Worm (Caenorhabditis elegans) whole organism, L1 larva: ENCODE data around the gene puf-8.
A peak's percentile ranks its signal among the peaks of the same experiment; 100 is the strongest.

Experiments
- C16A3.4 ChIP-seq: fragments of 150-350 bp; optimal IDR thresholded peaks from 2 replicates; lab custom pipeline; 2014; ENCODE audit warnings: missing biosample characterization, missing genetic modification characterization
- C34B4.2 ChIP-seq: sonication (generic microtip); optimal IDR thresholded peaks from 2 replicates; lab custom pipeline; 2017; ENCODE audit warnings: mild to moderate bottlenecking, missing genetic modification characterization, missing compliant biosample characterization
- Y116A8C.19 ChIP-seq: sonication (generic microtip); optimal IDR thresholded peaks from 2 replicates; lab custom pipeline; 2016; ENCODE audit warnings: missing compliant biosample characterization, missing genetic modification characterization, borderline replicate concordance
- alr-1 ChIP-seq: fragments of 200-800 bp; sonication (Bioruptor generic); optimal IDR thresholded peaks from 2 replicates; lab custom pipeline; 2018; ENCODE audit warnings: borderline replicate concordance, mild to moderate bottlenecking, missing genetic modification characterization, missing compliant biosample characterization
- ama-1 ChIP-seq: fragments of 150-350 bp; optimal IDR thresholded peaks from 2 replicates; lab custom pipeline; 2014
- ceh-63 ChIP-seq: fragments of 200-800 bp; sonication (Bioruptor generic); optimal IDR thresholded peaks from 2 replicates; lab custom pipeline; 2018; ENCODE audit warnings: mild to moderate bottlenecking, missing genetic modification characterization, missing compliant biosample characterization
- ceh-8 ChIP-seq: fragments of 200-800 bp; sonication (Bioruptor generic); optimal IDR thresholded peaks from 2 replicates; lab custom pipeline; 2018; ENCODE audit warnings: mild to moderate bottlenecking, missing genetic modification characterization, moderate library complexity, missing compliant biosample characterization
- ceh-82 ChIP-seq, 3 experiments: fragments of 150-350 bp in 1 of 3; sonication (generic microtip) in 2 of 3; optimal IDR thresholded peaks; 2 replicates each; lab custom pipeline; 2014 to 2017; ENCODE audit warnings: missing biosample characterization in 3 of 3, missing genetic modification characterization in 3 of 3
- ceh-88 ChIP-seq: fragments of 200-800 bp; sonication (Bioruptor generic); IDR thresholded peaks from 2 replicates; pipeline ENCODE4 v1.3.6; 2022; ENCODE audit warnings: missing genetic modification characterization, missing compliant biosample characterization
- ceh-90 ChIP-seq: sonication (generic microtip); optimal IDR thresholded peaks from 2 replicates; lab custom pipeline; 2016; ENCODE audit warnings: missing genetic modification characterization, missing compliant biosample characterization
- dpl-1 ChIP-seq, 3 experiments: fragments of 150-350 bp in 2 of 3; sonication (generic microtip) in 1 of 3; optimal IDR thresholded peaks; 2 replicates each; lab custom pipeline; 2014 to 2017; ENCODE audit warnings: missing biosample characterization in 3 of 3, missing genetic modification characterization in 3 of 3, missing genetic modification reagents in 3 of 3
- dsc-1 ChIP-seq: sonication (generic microtip); optimal IDR thresholded peaks from 2 replicates; lab custom pipeline; 2016; ENCODE audit warnings: mild to moderate bottlenecking, missing genetic modification characterization, missing compliant biosample characterization
- efl-1 ChIP-seq, 4 experiments: fragments of 150-350 bp; optimal IDR thresholded peaks in 3 of 4; peaks in 1 of 4; 1 replicate in 1 of 4; 2 replicates in 3 of 4; lab custom pipeline; 2014; ENCODE audit warnings: missing biosample characterization in 2 of 4, missing genetic modification characterization in 2 of 4, missing genetic modification reagents in 2 of 4
- elt-3 ChIP-seq, 6 experiments: fragments of 150-350 bp in 1 of 6; sonication (generic microtip); optimal IDR thresholded peaks; 2 replicates each; lab custom pipeline; 2017 to 2018; ENCODE audit warnings: missing biosample characterization in 6 of 6, missing genetic modification characterization in 6 of 6, inconsistent platforms in 1 of 6
- fkh-10 ChIP-seq: sonication (generic microtip); optimal IDR thresholded peaks from 2 replicates; lab custom pipeline; 2017; ENCODE audit warnings: missing biosample characterization, missing genetic modification reagents, missing genetic modification characterization
- hlh-4 ChIP-seq: sonication (generic microtip); optimal IDR thresholded peaks from 2 replicates; lab custom pipeline; 2016; ENCODE audit warnings: mild to moderate bottlenecking, missing genetic modification characterization, missing compliant biosample characterization
- irx-1 ChIP-seq: sonication (generic microtip); optimal IDR thresholded peaks from 2 replicates; lab custom pipeline; 2016; ENCODE audit warnings: missing genetic modification characterization, missing compliant biosample characterization
- isw-1 ChIP-seq: fragments of 200-800 bp; sonication (Bioruptor generic); IDR thresholded peaks from 2 replicates; pipeline ENCODE4 v1.3.6; 2022; ENCODE audit warnings: missing genetic modification characterization, missing compliant biosample characterization
- lin-35 ChIP-seq, 2 experiments: fragments of 150-350 bp; optimal IDR thresholded peaks; 2 replicates each; lab custom pipeline; 2014; ENCODE audit warnings: missing biosample characterization in 2 of 2, missing genetic modification characterization in 2 of 2, missing genetic modification reagents in 2 of 2
- lin-39 ChIP-seq: fragments of 150-350 bp; optimal IDR thresholded peaks from 2 replicates; lab custom pipeline; 2014; ENCODE audit warnings: missing biosample characterization, missing genetic modification reagents, missing genetic modification characterization
- lir-3 ChIP-seq: sonication (generic microtip); optimal IDR thresholded peaks from 2 replicates; lab custom pipeline; 2016; ENCODE audit warnings: mild to moderate bottlenecking, missing genetic modification characterization, moderate library complexity, missing compliant biosample characterization; ENCODE audit not compliant: poor library complexity
- lsy-2 ChIP-seq, 2 experiments: fragments of 150-350 bp; optimal IDR thresholded peaks; 2 replicates each; lab custom pipeline; 2014; ENCODE audit warnings: missing biosample characterization in 2 of 2, missing genetic modification characterization in 2 of 2
- mab-9 ChIP-seq: fragments of 200-800 bp; sonication (Bioruptor generic); IDR thresholded peaks from 2 replicates; pipeline ENCODE4 v1.3.6; 2022; ENCODE audit warnings: missing genetic modification reagents, missing genetic modification characterization, missing compliant biosample characterization
- mdl-1 ChIP-seq, 2 experiments: fragments of 150-350 bp; optimal IDR thresholded peaks; 2 replicates each; lab custom pipeline; 2014 to 2017; ENCODE audit warnings: missing biosample characterization in 2 of 2, missing genetic modification characterization in 2 of 2, inconsistent platforms in 1 of 2
- mef-2 ChIP-seq: fragments of 150-350 bp; optimal IDR thresholded peaks from 2 replicates; lab custom pipeline; 2014; ENCODE audit warnings: missing biosample characterization, missing genetic modification characterization
- mep-1 ChIP-seq: fragments of 150-350 bp; optimal IDR thresholded peaks from 2 replicates; lab custom pipeline; 2014; ENCODE audit warnings: missing biosample characterization, missing genetic modification characterization
- nhr-11 ChIP-seq: fragments of 150-350 bp; optimal IDR thresholded peaks from 2 replicates; lab custom pipeline; 2014; ENCODE audit warnings: missing biosample characterization, missing genetic modification characterization
- nhr-19 ChIP-seq: fragments of 200-800 bp; sonication (Bioruptor generic); conservative IDR thresholded peaks from 2 replicates; pipeline ENCODE4 v1.3.6; 2022; ENCODE audit warnings: missing genetic modification characterization, missing compliant biosample characterization
- nhr-20 ChIP-seq: sonication (generic microtip); optimal IDR thresholded peaks from 2 replicates; lab custom pipeline; 2016; ENCODE audit warnings: mild to moderate bottlenecking, missing genetic modification characterization, missing compliant biosample characterization
- nhr-28 ChIP-seq: fragments of 150-350 bp; optimal IDR thresholded peaks from 2 replicates; lab custom pipeline; 2014; ENCODE audit warnings: missing biosample characterization, missing genetic modification characterization
- nhr-71 ChIP-seq: sonication (generic microtip); optimal IDR thresholded peaks from 2 replicates; lab custom pipeline; 2016; ENCODE audit warnings: mild to moderate bottlenecking, missing genetic modification characterization, moderate library complexity, missing compliant biosample characterization
- nhr-76 ChIP-seq: sonication (generic microtip); optimal IDR thresholded peaks from 2 replicates; lab custom pipeline; 2017; ENCODE audit warnings: missing biosample characterization, missing genetic modification characterization
- nhr-84 ChIP-seq: sonication (generic microtip); optimal IDR thresholded peaks from 2 replicates; lab custom pipeline; 2017; ENCODE audit warnings: missing biosample characterization, missing genetic modification characterization
- nhr-85 ChIP-seq: sonication (generic microtip); peaks from one replicate; lab custom pipeline; 2016; ENCODE audit warnings: missing genetic modification characterization, inconsistent platforms, missing compliant biosample characterization
- pax-3 ChIP-seq: fragments of 200-800 bp; sonication (Bioruptor generic); optimal IDR thresholded peaks from 2 replicates; lab custom pipeline; 2018; ENCODE audit warnings: mild to moderate bottlenecking, missing genetic modification characterization, moderate library complexity, missing compliant biosample characterization
- pqm-1 ChIP-seq: sonication (generic microtip); optimal IDR thresholded peaks from 3 replicates; lab custom pipeline; 2017; ENCODE audit warnings: missing biosample characterization, missing genetic modification characterization
- rnt-1 ChIP-seq: sonication (generic microtip); optimal IDR thresholded peaks from 2 replicates; lab custom pipeline; 2016; ENCODE audit warnings: mild to moderate bottlenecking, missing genetic modification characterization, moderate library complexity, missing compliant biosample characterization
- sox-4 ChIP-seq: sonication (generic microtip); optimal IDR thresholded peaks from 2 replicates; lab custom pipeline; 2016; ENCODE audit warnings: missing genetic modification characterization, missing compliant biosample characterization
- sup-37 ChIP-seq: fragments of 200-800 bp; sonication (Bioruptor generic); optimal IDR thresholded peaks from 2 replicates; lab custom pipeline; 2018; ENCODE audit warnings: mild to moderate bottlenecking, missing genetic modification characterization, missing compliant biosample characterization
- swsn-7 ChIP-seq: sonication (generic microtip); optimal IDR thresholded peaks from 2 replicates; lab custom pipeline; 2016; ENCODE audit warnings: missing genetic modification characterization, missing compliant biosample characterization
- tbx-2 ChIP-seq: sonication (generic microtip); optimal IDR thresholded peaks from 2 replicates; lab custom pipeline; 2016; ENCODE audit warnings: missing genetic modification characterization, missing compliant biosample characterization
- unc-130 ChIP-seq: fragments of 150-350 bp; optimal IDR thresholded peaks from 2 replicates; lab custom pipeline; 2017; ENCODE audit warnings: missing biosample characterization, missing genetic modification characterization, inconsistent platforms
- unc-62 ChIP-seq: fragments of 150-350 bp; optimal IDR thresholded peaks from 2 replicates; lab custom pipeline; 2014; ENCODE audit warnings: missing biosample characterization, missing genetic modification reagents, missing genetic modification characterization
- unc-86 ChIP-seq: sonication (generic microtip); optimal IDR thresholded peaks from 2 replicates; lab custom pipeline; 2016; ENCODE audit warnings: missing genetic modification characterization, missing compliant biosample characterization
- unc-98 ChIP-seq: fragments of 200-800 bp; sonication (Bioruptor generic); IDR thresholded peaks from 2 replicates; pipeline ENCODE4 v1.3.6; 2022; ENCODE audit warnings: missing genetic modification characterization, missing compliant biosample characterization
- vab-15 ChIP-seq: sonication (generic microtip); optimal IDR thresholded peaks from 2 replicates; lab custom pipeline; 2017; ENCODE audit warnings: missing genotype, mild to moderate bottlenecking, missing genetic modification characterization, missing compliant biosample characterization
- xbp-1 ChIP-seq: sonication (generic microtip); optimal IDR thresholded peaks from 2 replicates; lab custom pipeline; 2016; ENCODE audit warnings: missing genetic modification characterization, missing compliant biosample characterization
- zip-4 ChIP-seq: fragments of 200-800 bp; sonication (Bioruptor generic); optimal IDR thresholded peaks from 2 replicates; lab custom pipeline; 2018; ENCODE audit warnings: mild to moderate bottlenecking, missing genetic modification characterization, moderate library complexity, missing compliant biosample characterization
- ztf-4 ChIP-seq: fragments of 150-350 bp; optimal IDR thresholded peaks from 2 replicates; lab custom pipeline; 2014; ENCODE audit warnings: missing biosample characterization, missing genetic modification characterization

Gene puf-8

DNA sequence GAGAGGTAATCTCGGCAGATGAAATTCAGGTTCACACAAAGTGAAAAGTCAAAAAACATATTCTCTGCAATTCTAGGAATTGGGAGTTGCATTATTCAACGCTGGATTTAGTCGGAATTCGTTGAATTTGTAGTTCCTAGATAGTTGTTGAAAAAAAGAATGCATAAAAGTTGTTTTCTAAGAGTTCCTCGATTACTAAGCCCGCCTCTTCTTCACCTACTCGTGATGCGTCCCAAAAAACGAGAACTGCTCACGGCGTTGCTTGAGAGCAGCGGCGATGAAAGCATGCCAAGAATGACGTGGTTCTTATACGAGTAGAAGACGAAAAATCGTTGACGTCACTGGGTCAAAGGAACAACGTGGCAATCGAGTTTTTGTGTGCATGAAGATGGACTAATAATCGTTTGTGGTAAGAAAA, 27.0 kb upstream of the puf-8 start (continued):
- no peak for TF ChIP-seq ceh-8 (GFP tag; lab: Kevin White, UChicago)
- TF ChIP-seq ztf-4 (tag; lab: Kevin White, UChicago): peak; percentile 57
- TF ChIP-seq unc-62: no peak
- TF ChIP-seq tbx-2: no peak
- no peak for TF ChIP-seq zip-4
- TF ChIP-seq unc-86 (tag; lab: Kevin White, UChicago): peak; percentile 48
- no peak for TF ChIP-seq C34B4.2 (tag; lab: Kevin White, UChicago)
- no peak for TF ChIP-seq ceh-82 (tag; optimal IDR thresholded peaks at IDR 0.05; lab: Kevin White, UChicago)
- no peak for TF ChIP-seq alr-1 (tag; lab: Kevin White, UChicago)
- TF ChIP-seq Y116A8C.19 (tag; lab: Kevin White, UChicago): no peak
- no peak for TF ChIP-seq C16A3.4
- TF ChIP-seq sox-4: peak; percentile 26
- no peak for TF ChIP-seq dpl-1 (GFP tag; optimal IDR thresholded peaks at IDR 0.05; lab: Kevin White, UChicago)
- peak; percentile 16 for TF ChIP-seq pax-3 (tag; lab: Kevin White, UChicago)
- TF ChIP-seq nhr-84 (tag; lab: Kevin White, UChicago): no peak
- no peak for TF ChIP-seq ceh-90 (tag; lab: Kevin White, UChicago)
- no peak for TF ChIP-seq ama-1 (lab: Kevin White, UChicago)
- no peak for TF ChIP-seq mdl-1 (tag; optimal IDR thresholded peaks at IDR 0.05; lab: Kevin White, UChicago)
- peak; percentile 56 for TF ChIP-seq hlh-4 (tag; lab: Kevin White, UChicago)
- TF ChIP-seq fkh-10 (GFP tag; lab: Kevin White, UChicago): peak; percentile 4
- TF ChIP-seq ceh-63 (GFP tag; lab: Kevin White, UChicago): no peak
- TF ChIP-seq unc-98 (GFP tag; lab: Robert Waterston, UW): no peak
- TF ChIP-seq isw-1 (GFP tag; lab: Robert Waterston, UW): no peak
- TF ChIP-seq nhr-71: peak; percentile 75
- peak; percentile 6 for TF ChIP-seq swsn-7
- TF ChIP-seq unc-130: no peak
- TF ChIP-seq dsc-1 (tag; lab: Kevin White, UChicago): peak; percentile 47
- no peak for TF ChIP-seq vab-15 (tag; lab: Kevin White, UChicago)
- TF ChIP-seq mab-9 (GFP tag; lab: Robert Waterston, UW): no peak
- TF ChIP-seq pqm-1 (tag; lab: Kevin White, UChicago): no peak
- TF ChIP-seq lin-39 (tag; lab: Kevin White, UChicago): no peak
- no peak for TF ChIP-seq nhr-28 (tag; lab: Kevin White, UChicago)
- peak; percentile 31; the same call in 1 of the 2 replicates for TF ChIP-seq ceh-88
- peak; percentile 22 for TF ChIP-seq mep-1 (tag; lab: Kevin White, UChicago)
- TF ChIP-seq, all 84 proteins: peak for 16

DNA sequence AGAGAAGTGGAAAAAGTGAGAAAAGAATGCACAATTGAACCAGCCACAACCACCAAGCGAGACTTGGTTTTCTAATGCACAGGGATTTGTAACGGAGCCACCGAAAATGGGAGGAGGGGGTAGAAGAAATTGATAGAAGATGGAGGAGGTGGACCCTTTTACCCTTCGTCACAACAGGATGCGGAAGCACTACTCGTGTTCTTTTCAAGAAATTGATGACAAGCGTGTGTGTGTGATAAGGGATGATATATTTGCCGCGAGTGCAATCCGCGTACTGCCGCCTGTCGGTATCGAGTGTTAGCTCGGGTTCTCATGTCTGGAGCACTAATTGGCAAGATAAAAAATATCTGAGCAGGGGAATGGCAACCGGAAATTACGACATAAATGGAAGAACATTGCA, 25.9 kb upstream of the puf-8 start, which contains the start of gene F21D12.3:
Gene F21D12.3, minus strand, starts transcription at position 101 of the 400 bp plus-strand sequence.
- peak; percentile 16 for TF ChIP-seq rnt-1
- no peak for TF ChIP-seq swsn-7
- TF ChIP-seq efl-1 (optimal IDR thresholded peaks at IDR 0.05; lab: Kevin White, UChicago): no peak
- TF ChIP-seq efl-1 (GFP tag; optimal IDR thresholded peaks at IDR 0.05 in 1 of 2; lab: Kevin White, UChicago): peak in 1 of 2 experiments; percentile 31
- TF ChIP-seq, all 84 proteins: peak for 2

DNA sequence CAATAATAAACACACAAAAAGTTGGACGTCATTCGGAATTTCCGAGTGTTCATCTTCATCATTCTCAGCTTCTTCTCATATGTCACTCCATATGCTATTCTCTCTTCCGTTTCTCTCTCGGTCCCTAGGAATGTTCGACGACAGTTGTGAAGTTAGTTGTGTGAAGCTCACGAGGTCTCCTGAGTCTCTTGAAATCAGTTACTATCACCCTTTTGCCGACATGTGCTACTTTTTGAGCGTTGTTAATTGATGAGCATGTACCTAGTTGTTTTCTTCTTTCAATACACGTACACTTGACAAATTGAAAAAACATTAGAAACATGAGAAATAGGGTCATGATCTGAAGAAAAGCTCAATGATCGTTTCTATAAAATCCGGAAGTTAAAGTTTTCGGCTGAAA, 25.3 kb upstream of the puf-8 start:
- TF ChIP-seq nhr-20 (tag; lab: Kevin White, UChicago) (peak; percentile 65), nhr-71 (peak; percentile 93), elt-3 (tag; optimal IDR thresholded peaks at IDR 0.05; lab: Kevin White, UChicago) (no peak), mep-1 (tag; lab: Kevin White, UChicago) (peak; percentile 28), rnt-1 (peak; percentile 90), nhr-85 (peak; percentile 14), xbp-1 (tag; lab: Kevin White, UChicago) (peak; percentile 33), lir-3 (tag; lab: Kevin White, UChicago) (peak; percentile 58), lin-35 (GFP tag; optimal IDR thresholded peaks at IDR 0.05; lab: Kevin White, UChicago) (peak in 1 of 2 experiments; percentile 2), lsy-2 (tag; optimal IDR thresholded peaks at IDR 0.05; lab: Kevin White, UChicago) (peak; percentile 47 to 71), C16A3.4 (peak; percentile 36), sup-37 (GFP tag; lab: Kevin White, UChicago) (peak; percentile 29), nhr-76 (tag; lab: Kevin White, UChicago) (no peak), ztf-4 (tag; lab: Kevin White, UChicago) (peak; percentile 68), mdl-1 (tag; optimal IDR thresholded peaks at IDR 0.05; lab: Kevin White, UChicago) (peak in 1 of 2 experiments; percentile 58), vab-15 (tag; lab: Kevin White, UChicago) (peak; percentile 79), nhr-28 (tag; lab: Kevin White, UChicago) (no peak), irx-1 (tag; lab: Kevin White, UChicago) (peak; percentile 50), efl-1 (optimal IDR thresholded peaks at IDR 0.05; lab: Kevin White, UChicago) (peak; percentile 16 to 41), efl-1 (GFP tag; optimal IDR thresholded peaks at IDR 0.05 in 1 of 2; lab: Kevin White, UChicago) (peak; percentile 0 to 2), mef-2 (peak; percentile 22), nhr-11 (tag; lab: Kevin White, UChicago) (peak; percentile 62), nhr-19 (peak; percentile 81)
